Fruit fly (Drosophila melanogaster): Measurements from ENCODE around the gene Jon74E.

The Jon74E gene

DNA sequence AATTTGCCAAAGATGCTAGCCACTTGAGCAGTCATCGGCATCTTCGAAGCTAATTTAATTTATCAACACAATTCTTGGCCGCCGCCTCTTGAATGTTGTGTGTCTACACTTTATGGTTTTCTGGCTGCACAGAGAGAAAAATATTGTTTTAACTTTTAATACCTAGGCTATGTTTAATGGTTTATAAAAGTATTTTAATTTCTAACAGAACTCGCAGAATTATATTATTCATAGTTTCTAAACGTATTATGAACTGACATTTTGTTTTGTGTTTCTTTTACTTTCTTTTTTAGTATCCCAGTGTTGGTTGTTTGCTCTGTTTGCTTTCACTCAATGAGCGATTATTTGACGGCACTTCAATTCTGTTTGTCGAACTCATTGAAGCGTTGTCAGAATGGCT lies 16.7 kb downstream of the Jon74E start (continued):
- peak; percentile 10 for TF ChIP-seq CG10209 (GFP tag; optimal IDR thresholded peaks at IDR 0.05)
- TF ChIP-seq ash1 (GFP tag; optimal IDR thresholded peaks at IDR 0.05) = no peak
- TF ChIP-seq HmgZ (tag; optimal IDR thresholded peaks at IDR 0.05) = no peak
- TF ChIP-seq CG17612 (GFP tag; IDR thresholded peaks at IDR 0.05) = no peak
- peak; percentile 58 for TF ChIP-seq CG2712 (tag; optimal IDR thresholded peaks at IDR 0.05)
- TF ChIP-seq bowl (GFP tag; IDR thresholded peaks at IDR 0.05) = no peak
- TF ChIP-seq Hr3 (GFP tag; optimal IDR thresholded peaks at IDR 0.05) = peak; percentile 6
- no peak for TF ChIP-seq CG6765 (GFP tag; optimal IDR thresholded peaks at IDR 0.05)
- TF ChIP-seq CG9932 (GFP tag; IDR thresholded peaks at IDR 0.05) = no peak; the same call in 1 of the 2 replicates
- TF ChIP-seq sqz (GFP tag; optimal IDR thresholded peaks at IDR 0.05) = no peak
- TF ChIP-seq CG13624 (GFP tag; optimal IDR thresholded peaks at IDR 0.05) = no peak
- no peak for TF ChIP-seq CG4404 (GFP tag; IDR thresholded peaks at IDR 0.05)
- TF ChIP-seq sob (GFP tag; IDR thresholded peaks at IDR 0.05) = no peak
- no peak for TF ChIP-seq CG12942 (GFP tag; optimal IDR thresholded peaks at IDR 0.05)
- no peak for TF ChIP-seq CG2129 (GFP tag; IDR thresholded peaks at IDR 0.05; ENCODE audit: partially characterized antibody)
- TF ChIP-seq fd102C (GFP tag; optimal IDR thresholded peaks at IDR 0.05) = no peak
- no peak for TF ChIP-seq CG12299 (tag; optimal IDR thresholded peaks at IDR 0.05)
- no peak for TF ChIP-seq org-1 (GFP tag; optimal IDR thresholded peaks at IDR 0.05)
- peak; percentile 28 for TF ChIP-seq Sox100B (GFP tag; optimal IDR thresholded peaks at IDR 0.05)
- TF ChIP-seq onecut (GFP tag; IDR thresholded peaks at IDR 0.05) = 0 out of 2 replicates have a peak, but pooled peaks have one; percentile 10
- TF ChIP-seq usp (GFP tag; optimal IDR thresholded peaks at IDR 0.05) = no peak
- no peak for TF ChIP-seq Rx (GFP tag; IDR thresholded peaks at IDR 0.05)
- TF ChIP-seq lilli (GFP tag; optimal IDR thresholded peaks at IDR 0.05) = peak; percentile 52
- no peak for TF ChIP-seq MBD-R2 (GFP tag; IDR thresholded peaks at IDR 0.05)
- TF ChIP-seq CG14667 (GFP tag; IDR thresholded peaks at IDR 0.05) = no peak
- peak; percentile 27 for TF ChIP-seq CG2875 (GFP tag; optimal IDR thresholded peaks at IDR 0.05)
- TF ChIP-seq sna (GFP tag; IDR thresholded peaks at IDR 0.05; ENCODE audit: partially characterized antibody) = no peak
- TF ChIP-seq Lhr (GFP tag; optimal IDR thresholded peaks at IDR 0.05) = no peak
- no peak for TF ChIP-seq BtbVII (GFP tag; optimal IDR thresholded peaks at IDR 0.05)
- peak; percentile 20 for TF ChIP-seq Xbp1 (GFP tag; optimal IDR thresholded peaks at IDR 0.05)
- TF ChIP-seq Awh (GFP tag; IDR thresholded peaks at IDR 0.05) = 0 out of 2 replicates have a peak, but pooled peaks have one; percentile 46
- no peak for TF ChIP-seq zfh2 (GFP tag; optimal IDR thresholded peaks at IDR 0.05)
- no peak for TF ChIP-seq CG4730 (GFP tag; IDR thresholded peaks at IDR 0.05)
- no peak for TF ChIP-seq chif (GFP tag; optimal IDR thresholded peaks at IDR 0.05)
- no peak for TF ChIP-seq Scr (GFP tag; IDR thresholded peaks at IDR 0.05; ENCODE audit: partially characterized antibody)
- peak; percentile 40 for TF ChIP-seq trem (tag; optimal IDR thresholded peaks at IDR 0.05)
- TF ChIP-seq gro (GFP tag; optimal IDR thresholded peaks at IDR 0.05) = no peak
- TF ChIP-seq CG10321 (GFP tag; IDR thresholded peaks at IDR 0.05) = no peak
- TF ChIP-seq sd (tag; optimal IDR thresholded peaks at IDR 0.05) = no peak
- TF ChIP-seq CG3407 (GFP tag; optimal IDR thresholded peaks at IDR 0.05) = no peak
- peak; percentile 36 for TF ChIP-seq Ssrp (tag; optimal IDR thresholded peaks at IDR 0.05)
- no peak for TF ChIP-seq ase (GFP tag; IDR thresholded peaks at IDR 0.05)
- no peak for TF ChIP-seq ato (GFP tag; IDR thresholded peaks at IDR 0.05; ENCODE audit: partially characterized antibody)
- TF ChIP-seq crc (GFP tag; optimal IDR thresholded peaks at IDR 0.05) = no peak
- no peak for TF ChIP-seq ci (GFP tag; IDR thresholded peaks at IDR 0.05)
- no peak for TF ChIP-seq CG10462 (GFP tag; optimal IDR thresholded peaks at IDR 0.05)
- TF ChIP-seq lov (optimal IDR thresholded peaks at IDR 0.05) = no peak
- no peak for TF ChIP-seq lov (GFP tag; IDR thresholded peaks at IDR 0.05)
- TF ChIP-seq slbo (GFP tag; IDR thresholded peaks at IDR 0.05) = peak; percentile 54
- TF ChIP-seq wor (GFP tag; IDR thresholded peaks at IDR 0.05) = no peak
- no peak for TF ChIP-seq Lpt (GFP tag; optimal IDR thresholded peaks at IDR 0.05)
- TF ChIP-seq CG7372 (GFP tag; IDR thresholded peaks at IDR 0.05) = no peak
- no peak for TF ChIP-seq pum (GFP tag; optimal IDR thresholded peaks at IDR 0.05)
